Comparison of ENCODE assay signal across 3 fruit fly cellular contexts in genomic region chrX:15089146-15089698, dm6.
A peak's percentile ranks its signal among the peaks of the same experiment; 100 is the strongest.
TF ChIP-seq lines count a peak whose summit lies in the region.

TSS of gene Rab3-GEF (plus strand) at chrX:15089682.

- no peak for TF ChIP-seq CTCF in whole organism, embryonic (GFP tag; optimal IDR thresholded peaks at IDR 0.05; lab: Kevin White, UChicago)

TF ChIP-seq in whole organism, embryonic, 481 proteins besides CTCF, POLR2A, EP300 and RAD21 (continues in another document):
- no peak for TF ChIP-seq wor (GFP tag; IDR thresholded peaks at IDR 0.05; lab: Robert Waterston, UW)
- 0 out of 2 replicates have a peak, but pooled peaks have one; percentile 10 for TF ChIP-seq CG32532 (GFP tag; IDR thresholded peaks at IDR 0.05; lab: Robert Waterston, UW)
- peak; percentile 26 for TF ChIP-seq CG5180 (GFP tag; optimal IDR thresholded peaks at IDR 0.05; lab: Kevin White, UChicago)
- TF ChIP-seq Sry-δ (GFP tag; optimal IDR thresholded peaks at IDR 0.05; lab: Kevin White, UChicago): peak; percentile 14
- peak; percentile 34 for TF ChIP-seq abd-A (tag; optimal IDR thresholded peaks at IDR 0.05; lab: Kevin White, UChicago)
- peak; percentile 11 for TF ChIP-seq CG13894 (tag; optimal IDR thresholded peaks at IDR 0.05; lab: Kevin White, UChicago)
- peak; percentile 24 for TF ChIP-seq sens (GFP tag; lab: Kevin White, UChicago)
- peak; percentile 64; the same call in 1 of the 2 replicates for TF ChIP-seq CG16779 (GFP tag; IDR thresholded peaks at IDR 0.05; lab: Robert Waterston, UW)
- TF ChIP-seq TFAM (GFP tag; optimal IDR thresholded peaks at IDR 0.05; lab: Kevin White, UChicago): no peak
- TF ChIP-seq PHDP (tag; optimal IDR thresholded peaks at IDR 0.05; lab: Kevin White, UChicago): no peak
- TF ChIP-seq Stat92E (GFP tag; optimal IDR thresholded peaks at IDR 0.05; lab: Kevin White, UChicago): no peak
- peak; percentile 19 for TF ChIP-seq Med (GFP tag; lab: Kevin White, UChicago)
- TF ChIP-seq CG15479 (GFP tag; optimal IDR thresholded peaks at IDR 0.05; lab: Kevin White, UChicago): peak; percentile 49
- TF ChIP-seq row (GFP tag; IDR thresholded peaks at IDR 0.05; lab: Robert Waterston, UW): peak; percentile 53; the same call in 2 of the 3 replicates
- TF ChIP-seq ewg (GFP tag; optimal IDR thresholded peaks at IDR 0.05; lab: Kevin White, UChicago): peak; percentile 92
- TF ChIP-seq Xrp1 (GFP tag; IDR thresholded peaks at IDR 0.05; lab: Robert Waterston, UW): no peak
- TF ChIP-seq Sry-β (GFP tag; optimal IDR thresholded peaks at IDR 0.05; lab: Kevin White, UChicago): peak; percentile 64
- no peak; the same call in 1 of the 2 replicates for TF ChIP-seq Adf1 (GFP tag; IDR thresholded peaks at IDR 0.05; lab: Robert Waterston, UW)
- peak; percentile 93 for TF ChIP-seq nerfin-1 (tag; optimal IDR thresholded peaks at IDR 0.05; lab: Kevin White, UChicago)
- TF ChIP-seq CoRest (tag; optimal IDR thresholded peaks at IDR 0.05; lab: Kevin White, UChicago): no peak
- TF ChIP-seq stc (GFP tag; IDR thresholded peaks at IDR 0.05; lab: Robert Waterston, UW): no peak
- TF ChIP-seq GATAe (GFP tag; conservative IDR thresholded peaks at IDR 0.05; lab: Robert Waterston, UW): no peak
- TF ChIP-seq Max (GFP tag; optimal IDR thresholded peaks at IDR 0.05; lab: Kevin White, UChicago): no peak
- TF ChIP-seq BEAF-32 (GFP tag; optimal IDR thresholded peaks at IDR 0.05; lab: Kevin White, UChicago): peak; percentile 18
- TF ChIP-seq sc (optimal IDR thresholded peaks at IDR 0.05; lab: Kevin White, UChicago): no peak
- TF ChIP-seq sc (GFP tag; optimal IDR thresholded peaks at IDR 0.05; lab: Kevin White, UChicago): no peak
- TF ChIP-seq nmo (GFP tag; optimal IDR thresholded peaks at IDR 0.05; lab: Kevin White, UChicago): no peak
- TF ChIP-seq scrt (GFP tag; optimal IDR thresholded peaks at IDR 0.05; lab: Kevin White, UChicago): peak; percentile 98
- peak; percentile 95 for TF ChIP-seq Deaf1 (tag; optimal IDR thresholded peaks at IDR 0.05; lab: Kevin White, UChicago)
- no peak for TF ChIP-seq CG15011 (GFP tag; optimal IDR thresholded peaks at IDR 0.05; lab: Kevin White, UChicago)
- TF ChIP-seq CG30020 (tag; optimal IDR thresholded peaks at IDR 0.05; lab: Kevin White, UChicago): no peak

TF ChIP-seq in whole organism, prepupa, 60 proteins besides CTCF, POLR2A, EP300 and RAD21:
- TF ChIP-seq CG15336 (GFP tag; IDR thresholded peaks at IDR 0.05; lab: Robert Waterston, UW): no peak
- no peak for TF ChIP-seq CG11294 (GFP tag; IDR thresholded peaks at IDR 0.05; lab: Robert Waterston, UW)
- TF ChIP-seq achi (GFP tag; optimal IDR thresholded peaks at IDR 0.05; lab: Kevin White, UChicago): no peak
- TF ChIP-seq CG9139 (GFP tag; optimal IDR thresholded peaks at IDR 0.05; lab: Kevin White, UChicago): no peak
- TF ChIP-seq fkh (GFP tag; optimal IDR thresholded peaks at IDR 0.05; lab: Kevin White, UChicago): no peak
- peak; percentile 9 for TF ChIP-seq Eip78C (GFP tag; lab: Kevin White, UChicago)
- TF ChIP-seq CG6276 (GFP tag; optimal IDR thresholded peaks at IDR 0.05; lab: Kevin White, UChicago): no peak
- TF ChIP-seq Ets21C (GFP tag; optimal IDR thresholded peaks at IDR 0.05; lab: Kevin White, UChicago): no peak

TF ChIP-seq in whole organism, pupa, 21 proteins besides CTCF, POLR2A, EP300 and RAD21:
- TF ChIP-seq Ets98B (GFP tag; IDR thresholded peaks at IDR 0.05; lab: Robert Waterston, UW) (no peak), CG13204 (GFP tag; optimal IDR thresholded peaks at IDR 0.05; lab: Kevin White, UChicago) (no peak), CG12605 (GFP tag; IDR thresholded peaks at IDR 0.05; lab: Robert Waterston, UW) (peak; percentile 76; the same call in 1 of the 2 replicates)

Comparison
In these comparisons a context has a peak if more than half of its experiments do, and no peak if none do; other contexts are left out.
1. Of the 7 proteins assayed by ChIP-seq in both whole organism, embryonic and whole organism, prepupa: peak only in whole organism, embryonic: CG16779; only in whole organism, prepupa: none; in both: none; in neither: 6.